Fruit fly (Drosophila melanogaster): Measurements from ENCODE around the gene w.

The w gene

dm6 chrX:2796345-2797256 is at the start of gene w:
w (minus strand) TSS chrX:2796466.
- TF ChIP-seq noc (tag; optimal IDR thresholded peaks at IDR 0.05): no peak

- TF ChIP-seq noc (tag; optimal IDR thresholded peaks at IDR 0.05): no peak
These were observed 18.2 kb upstream of the w start for dm6 chrX:2814423-2814822.

dm6 chrX:2813106-2813505 is 16.8 kb upstream of the w start:
- TF ChIP-seq noc (tag; optimal IDR thresholded peaks at IDR 0.05): no peak

- no peak for TF ChIP-seq noc (tag; optimal IDR thresholded peaks at IDR 0.05)
These were observed 15.4 kb upstream of the w start for dm6 chrX:2811703-2812102.

- TF ChIP-seq noc (tag; optimal IDR thresholded peaks at IDR 0.05): no peak
These were observed 14.8 kb upstream of the w start for dm6 chrX:2811059-2811458.

- TF ChIP-seq noc (tag; optimal IDR thresholded peaks at IDR 0.05): no peak
These were observed 13.3 kb upstream of the w start, which contains the start of gene CG12498 for dm6 chrX:2809581-2809980. CG12498 (plus strand) TSS chrX:2809881.

- no peak for TF ChIP-seq noc (tag; optimal IDR thresholded peaks at IDR 0.05)
These were observed 7.5 kb upstream of the w start for dm6 chrX:2803776-2804175.

- TF ChIP-seq noc (tag; optimal IDR thresholded peaks at IDR 0.05): no peak
These were observed 6.7 kb upstream of the w start for dm6 chrX:2802998-2803397.

dm6 chrX:2794876-2795275 is 1.4 kb downstream of the w start:
- TF ChIP-seq noc (tag; optimal IDR thresholded peaks at IDR 0.05): no peak

dm6 chrX:2791898-2792297 is 4.4 kb downstream of the w start:
- TF ChIP-seq noc (tag; optimal IDR thresholded peaks at IDR 0.05): no peak

- peak; percentile 27 for TF ChIP-seq noc (tag; optimal IDR thresholded peaks at IDR 0.05)
These were observed 6.1 kb downstream of the w start, which contains the start of gene CG32795 for dm6 chrX:2790055-2790617. CG32795 (minus strand) TSS chrX:2790567.

- no peak for TF ChIP-seq noc (tag; optimal IDR thresholded peaks at IDR 0.05)
These were observed 6.8 kb downstream of the w start for dm6 chrX:2789285-2790054.

- no peak for TF ChIP-seq noc (tag; optimal IDR thresholded peaks at IDR 0.05)
These were observed 7.8 kb downstream of the w start for dm6 chrX:2788278-2789023.

dm6 chrX:2787857-2788256 is 8.4 kb downstream of the w start:
- TF ChIP-seq noc (tag; optimal IDR thresholded peaks at IDR 0.05): no peak

dm6 chrX:2787267-2787666 is 9.0 kb downstream of the w start:
- peak; percentile 89 for TF ChIP-seq noc (tag; optimal IDR thresholded peaks at IDR 0.05)
